Worm (Caenorhabditis elegans) whole organism, L1 larva: ENCODE results near the gene sec-61.A.

Source experiments
- aly-2 ChIP-seq: fragments of 150-350 bp; optimal IDR thresholded peaks from 2 replicates; lab custom pipeline; 2014; ENCODE audit warnings: missing biosample characterization, missing genetic modification characterization
- fos-1 ChIP-seq: fragments of 150-350 bp; optimal IDR thresholded peaks from 2 replicates; lab custom pipeline; 2014; ENCODE audit warnings: missing biosample characterization, missing genetic modification characterization
- mdl-1 ChIP-seq, 2 experiments: fragments of 150-350 bp; optimal IDR thresholded peaks; 2 replicates each; lab custom pipeline; 2014 to 2017; ENCODE audit warnings: missing biosample characterization in 2 of 2, missing genetic modification characterization in 2 of 2, inconsistent platforms in 1 of 2
- nhr-20 ChIP-seq: sonication (generic microtip); optimal IDR thresholded peaks from 2 replicates; lab custom pipeline; 2016; ENCODE audit warnings: mild to moderate bottlenecking, missing genetic modification characterization, missing compliant biosample characterization
- nhr-77 ChIP-seq: fragments of 150-350 bp; optimal IDR thresholded peaks from 2 replicates; lab custom pipeline; 2014; ENCODE audit warnings: missing biosample characterization, missing genetic modification characterization

ce11 chrIV:14863772-14864171 is 38.7 kb upstream of the sec-61.A start:
- TF ChIP-seq nhr-20 (tag; lab: Kevin White, UChicago): no peak
- no peak for TF ChIP-seq nhr-77 (tag; lab: Kevin White, UChicago)
- TF ChIP-seq aly-2 (tag; lab: Kevin White, UChicago): no peak
- TF ChIP-seq mdl-1 (tag; optimal IDR thresholded peaks at IDR 0.05; lab: Kevin White, UChicago): no peak
- no peak for TF ChIP-seq fos-1 (tag; lab: Kevin White, UChicago)
